Worm (Caenorhabditis elegans) whole organism, L1 larva: Measurements from ENCODE around the gene nspb-3.

Source experiments
- ama-1 ChIP-seq: fragments of 150-350 bp; optimal IDR thresholded peaks from 2 replicates; lab custom pipeline; 2014
- efl-3 ChIP-seq: fragments of 200-800 bp; sonication (Bioruptor generic); optimal IDR thresholded peaks from 2 replicates; lab custom pipeline; 2018; ENCODE audit warnings: mild to moderate bottlenecking, missing genetic modification characterization, missing compliant biosample characterization
- egl-13 ChIP-seq: sonication (generic microtip); optimal IDR thresholded peaks from 2 replicates; lab custom pipeline; 2016; ENCODE audit warnings: missing genotype, missing genetic modification reagents, missing genetic modification characterization, missing compliant biosample characterization
- egl-27 ChIP-seq, 2 experiments: fragments of 150-350 bp in 1 of 2; sonication (generic microtip); optimal IDR thresholded peaks; 3 replicates each; lab custom pipeline; 2017 to 2018; ENCODE audit warnings: missing biosample characterization in 2 of 2, missing genetic modification characterization in 2 of 2, missing genetic modification reagents in 2 of 2
- elt-2 ChIP-seq: sonication (generic microtip); optimal IDR thresholded peaks from 2 replicates; lab custom pipeline; 2016; ENCODE audit warnings: missing genetic modification characterization, mild to moderate bottlenecking, inconsistent platforms, missing compliant biosample characterization, missing genetic modification reagents
- elt-3 ChIP-seq, 6 experiments: fragments of 150-350 bp in 1 of 6; sonication (generic microtip); optimal IDR thresholded peaks; 2 replicates each; lab custom pipeline; 2017 to 2018; ENCODE audit warnings: missing biosample characterization in 6 of 6, missing genetic modification characterization in 6 of 6, inconsistent platforms in 1 of 6
- mep-1 ChIP-seq: fragments of 150-350 bp; optimal IDR thresholded peaks from 2 replicates; lab custom pipeline; 2014; ENCODE audit warnings: missing biosample characterization, missing genetic modification characterization
- nhr-77 ChIP-seq: fragments of 150-350 bp; optimal IDR thresholded peaks from 2 replicates; lab custom pipeline; 2014; ENCODE audit warnings: missing biosample characterization, missing genetic modification characterization
- pqm-1 ChIP-seq: sonication (generic microtip); optimal IDR thresholded peaks from 3 replicates; lab custom pipeline; 2017; ENCODE audit warnings: missing biosample characterization, missing genetic modification characterization
- snpc-4 ChIP-seq: fragments of 150-350 bp; optimal IDR thresholded peaks from 2 replicates; lab custom pipeline; 2014; ENCODE audit warnings: missing biosample characterization, missing genetic modification characterization
- sox-4 ChIP-seq: sonication (generic microtip); optimal IDR thresholded peaks from 2 replicates; lab custom pipeline; 2016; ENCODE audit warnings: missing genetic modification characterization, missing compliant biosample characterization
- unc-62 ChIP-seq: fragments of 150-350 bp; optimal IDR thresholded peaks from 2 replicates; lab custom pipeline; 2014; ENCODE audit warnings: missing biosample characterization, missing genetic modification reagents, missing genetic modification characterization
- ztf-4 ChIP-seq: fragments of 150-350 bp; optimal IDR thresholded peaks from 2 replicates; lab custom pipeline; 2014; ENCODE audit warnings: missing biosample characterization, missing genetic modification characterization

DNA sequence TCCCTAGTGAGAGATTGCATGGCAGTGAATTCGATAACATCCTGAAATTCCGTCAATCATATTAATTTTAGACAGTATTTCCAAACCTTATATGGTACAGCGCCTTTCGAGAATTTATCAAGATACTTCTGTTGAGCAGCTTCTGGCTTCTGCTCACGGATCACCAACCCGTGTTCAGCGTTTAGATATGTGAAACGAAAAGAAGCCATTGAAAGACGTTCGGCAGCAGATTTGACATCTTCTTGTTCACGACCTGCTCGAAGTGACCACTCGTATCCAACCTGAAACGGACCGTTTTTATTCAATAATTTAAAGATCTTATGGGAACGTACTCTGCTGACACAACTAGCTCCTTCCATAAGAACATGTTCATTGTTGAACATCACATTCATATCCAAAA lies 13.1 kb downstream of the nspb-3 start:
- TF ChIP-seq unc-62 (GFP tag; lab: Kevin White, UChicago) (no peak), mep-1 (tag; lab: Kevin White, UChicago) (no peak), snpc-4 (tag; lab: Kevin White, UChicago) (no peak), efl-3 (GFP tag; lab: Kevin White, UChicago) (no peak), elt-3 (tag; optimal IDR thresholded peaks at IDR 0.05; lab: Kevin White, UChicago) (no peak), sox-4 (no peak), elt-2 (tag; lab: Kevin White, UChicago) (no peak), ztf-4 (no peak), ama-1 (no peak), egl-27 (tag; optimal IDR thresholded peaks at IDR 0.05; lab: Kevin White, UChicago) (no peak), pqm-1 (tag; lab: Kevin White, UChicago) (no peak), egl-13 (no peak), nhr-77 (tag; lab: Kevin White, UChicago) (no peak)
